Fruit fly (Drosophila melanogaster) whole organism, wandering third instar larva: Measurements from ENCODE around the gene Dlip1.

ENCODE experiments used
- Dif ChIP-seq: fragments of 200-275, 200-300 bp; sonication (Bioruptor generic); optimal IDR thresholded peaks from 2 replicates; lab custom pipeline; 2018; ENCODE audit warnings: missing biosample characterization, missing genetic modification characterization; ENCODE audit not compliant: partially characterized antibody
- Hnf4 ChIP-seq: fragments of 200-800 bp; sonication (Bioruptor generic); optimal IDR thresholded peaks from 2 replicates; lab custom pipeline; 2016; ENCODE audit warnings: missing biosample characterization, mild to moderate bottlenecking, missing genetic modification characterization
- Hr78 ChIP-seq: fragments of >200 bp; optimal IDR thresholded peaks from 2 replicates; lab custom pipeline; 2017; ENCODE audit warnings: missing biosample characterization, missing genetic modification characterization
- Mio ChIP-seq: sonication (Bioruptor generic); optimal IDR thresholded peaks from 2 replicates; lab custom pipeline; 2016; ENCODE audit warnings: missing biosample characterization, missing genetic modification characterization
- OdsH ChIP-seq: fragments of 200-800 bp; sonication (Bioruptor generic); optimal IDR thresholded peaks from 2 replicates; lab custom pipeline; 2016; ENCODE audit warnings: missing biosample characterization, mild to moderate bottlenecking, missing genetic modification characterization
- Sp1 ChIP-seq: fragments of 200-800 bp; sonication (Bioruptor generic); optimal IDR thresholded peaks from 3 replicates; lab custom pipeline; 2019; ENCODE audit warnings: missing biosample characterization, mild to moderate bottlenecking, missing genetic modification characterization, moderate library complexity
- lola ChIP-seq: fragments of >200 bp; optimal IDR thresholded peaks from 2 replicates; lab custom pipeline; 2017; ENCODE audit warnings: missing biosample characterization, missing genetic modification characterization
- psq ChIP-seq: fragments of 200-800 bp; sonication (Bioruptor generic); optimal IDR thresholded peaks from 3 replicates; lab custom pipeline; 2017; ENCODE audit warnings: missing biosample characterization, mild to moderate bottlenecking, missing genetic modification characterization, moderate library complexity
- sage ChIP-seq: fragments of 200-800 bp; sonication (Bioruptor generic); optimal IDR thresholded peaks from 2 replicates; lab custom pipeline; 2016; ENCODE audit warnings: missing biosample characterization, mild to moderate bottlenecking, missing genetic modification characterization
- sv ChIP-seq: fragments of 200-800 bp; sonication (Bioruptor generic); optimal IDR thresholded peaks from 3 replicates; lab custom pipeline; 2016; ENCODE audit warnings: missing biosample characterization, missing genetic modification characterization

- peak; percentile 68 for TF ChIP-seq Sp1 (GFP tag; lab: Kevin White, UChicago)
- peak; percentile 23 for TF ChIP-seq sv
- peak; percentile 17 for TF ChIP-seq psq
- no peak for TF ChIP-seq Dif (GFP tag; lab: Kevin White, UChicago)
- no peak for TF ChIP-seq lola (GFP tag; lab: Kevin White, UChicago)
- TF ChIP-seq Hnf4 (GFP tag; lab: Kevin White, UChicago), result no peak
- TF ChIP-seq Hr78 (GFP tag; lab: Kevin White, UChicago), result no peak
- no peak for TF ChIP-seq Mio (GFP tag; lab: Kevin White, UChicago)
- no peak for TF ChIP-seq sage (GFP tag; lab: Kevin White, UChicago)
- TF ChIP-seq OdsH (GFP tag; lab: Kevin White, UChicago), result peak; percentile 33
Measured at dm6 chrX:9141219-9141618, 17.2 kb upstream of the Dlip1 start.
